Worm (Caenorhabditis elegans): ENCODE measurements around the gene srsx-13.
A peak's percentile ranks its signal among the peaks of the same experiment; 100 is the strongest.

The srsx-13 gene

ce11 chrV:4944219-4944618, 38.8 kb downstream of the srsx-13 start, which contains the start of gene str-211:
Gene str-211, minus strand, starts transcription at chrV:4944319.
- TF ChIP-seq lin-38 (GFP tag; IDR thresholded peaks at IDR 0.05) (no peak), ZK546.5 (tag; optimal IDR thresholded peaks at IDR 0.05) (no peak), zfp-3 (GFP tag; conservative IDR thresholded peaks at IDR 0.05) (no peak), tra-1 (GFP tag; IDR thresholded peaks at IDR 0.05) (no peak), mep-1 (tag; optimal IDR thresholded peaks at IDR 0.05) (no peak), attf-4 (tag; optimal IDR thresholded peaks at IDR 0.05) (no peak), snpc-4 (tag; optimal IDR thresholded peaks at IDR 0.05) (no peak), nhr-10 (tag; optimal IDR thresholded peaks at IDR 0.05) (no peak), fos-1 (tag; optimal IDR thresholded peaks at IDR 0.05) (no peak), dmd-8 (GFP tag; IDR thresholded peaks at IDR 0.05) (no peak), nhr-77 (tag; optimal IDR thresholded peaks at IDR 0.05) (no peak), egl-27 (tag; optimal IDR thresholded peaks at IDR 0.05) (no peak), vab-7 (GFP tag; IDR thresholded peaks at IDR 0.05) (no peak)

DNA sequence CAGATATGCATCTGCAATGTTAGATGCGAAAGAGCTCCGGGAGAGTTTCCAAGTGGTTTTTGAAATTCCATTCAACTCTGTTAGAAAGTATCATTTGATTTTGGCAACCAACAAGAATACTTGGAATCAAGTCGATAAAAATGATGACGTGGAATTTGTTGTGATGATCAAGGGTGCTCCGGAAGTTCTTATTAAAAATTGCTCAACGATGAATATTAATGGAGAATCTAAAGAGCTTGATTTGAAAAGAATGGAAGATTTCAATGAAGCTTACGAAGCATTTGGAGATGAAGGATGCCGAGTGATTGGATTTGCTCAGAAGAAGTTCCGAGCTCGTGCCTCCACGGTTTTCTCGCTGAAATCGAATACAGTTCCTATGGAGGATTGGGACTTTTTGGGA, 45.7 kb downstream of the srsx-13 start:
- TF ChIP-seq pqm-1 (tag; optimal IDR thresholded peaks at IDR 0.05) (no peak), unc-39 (tag; optimal IDR thresholded peaks at IDR 0.05) (no peak), unc-62 (GFP tag; optimal IDR thresholded peaks at IDR 0.05 in 1 of 2) (peak in 1 of 2 experiments; percentile 95), unc-62 (tag; optimal IDR thresholded peaks at IDR 0.05) (no peak), ceh-44 (GFP tag; IDR thresholded peaks at IDR 0.05) (no peak)

ce11 chrV:4935096-4935495, 47.9 kb downstream of the srsx-13 start:
- no peak for TF ChIP-seq zip-11 (GFP tag; IDR thresholded peaks at IDR 0.05)
- TF ChIP-seq zfp-2 (tag; optimal IDR thresholded peaks at IDR 0.05), result no peak
- TF ChIP-seq nhr-6 (tag; optimal IDR thresholded peaks at IDR 0.05), result no peak
- TF ChIP-seq pqm-1 (tag; optimal IDR thresholded peaks at IDR 0.05), result peak; percentile 68

ce11 chrV:4934406-4934805, 48.6 kb downstream of the srsx-13 start, which contains the start of gene catp-2:
Gene catp-2, plus strand, starts transcription at chrV:4934706.
- TF ChIP-seq nhr-77 (tag; optimal IDR thresholded peaks at IDR 0.05) (no peak), lin-29 (GFP tag; IDR thresholded peaks at IDR 0.05) (no peak), T26A8.4 (GFP tag; IDR thresholded peaks at IDR 0.05) (no peak), jun-1 (tag; optimal IDR thresholded peaks at IDR 0.05) (no peak), hif-1 (tag; optimal IDR thresholded peaks at IDR 0.05) (no peak), lsy-2 (tag; optimal IDR thresholded peaks at IDR 0.05) (no peak), hmg-1.1 (GFP tag; IDR thresholded peaks at IDR 0.05) (no peak), Y75B8A.6 (GFP tag; IDR thresholded peaks at IDR 0.05) (no peak), R02D3.7 (tag; optimal IDR thresholded peaks at IDR 0.05) (no peak), lin-1 (GFP tag; IDR thresholded peaks at IDR 0.05) (no peak), hlh-30 (tag; optimal IDR thresholded peaks at IDR 0.05; ENCODE audit: insufficient read depth) (no peak), lin-13 (GFP tag; optimal IDR thresholded peaks at IDR 0.05) (no peak)

ce11 chrV:4933268-4933667, 49.7 kb downstream of the srsx-13 start:
- TF ChIP-seq unc-62 (GFP tag; optimal IDR thresholded peaks at IDR 0.05 in 1 of 2), result peak in 1 of 2 experiments; percentile 98
- no peak for TF ChIP-seq unc-62 (tag; optimal IDR thresholded peaks at IDR 0.05)
- TF ChIP-seq lin-1 (GFP tag; IDR thresholded peaks at IDR 0.05), result no peak

DNA sequence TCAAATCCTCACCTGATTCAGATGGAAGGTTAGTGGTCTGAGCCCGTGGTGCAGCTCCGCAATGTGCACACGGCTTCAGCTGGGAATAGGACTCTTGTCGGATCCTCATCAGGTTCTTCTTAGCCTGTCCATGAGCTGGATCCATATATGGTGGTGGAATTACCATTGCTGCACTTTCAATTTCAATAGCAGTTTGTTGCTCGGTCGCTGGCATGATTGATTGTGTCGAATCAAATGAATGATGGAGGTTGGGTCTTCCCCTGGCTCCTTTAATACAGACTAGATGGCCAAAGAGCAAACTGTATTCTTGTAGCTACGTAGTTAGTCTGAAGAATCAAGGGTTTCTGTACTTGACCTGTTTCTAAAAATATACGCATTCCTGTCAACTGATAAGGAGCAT, 50.2 kb downstream of the srsx-13 start, which contains the start of gene C02E7.10:
Gene C02E7.10 (minus strand): TSS at position 232 of the 400 bp plus-strand sequence.
- TF ChIP-seq F49E8.2 (tag; optimal IDR thresholded peaks at IDR 0.05; ENCODE audit: borderline replicate concordance), result no peak
- peak in 1 of 2 experiments; percentile 90 for TF ChIP-seq unc-62 (GFP tag; optimal IDR thresholded peaks at IDR 0.05 in 1 of 2)
- TF ChIP-seq unc-62 (tag; optimal IDR thresholded peaks at IDR 0.05), result no peak

Measured in whole organism, L4 larva.